Worm (Caenorhabditis elegans) whole organism, early embryonic: ENCODE data around the gene ifet-1.

Experiments used
- B0310.2 ChIP-seq: sonication (generic microtip); optimal IDR thresholded peaks from 2 replicates; lab custom pipeline; 2016; ENCODE audit warnings: mild to moderate bottlenecking, missing genetic modification characterization, missing compliant biosample characterization
- F13C5.2 ChIP-seq: sonication (generic microtip); optimal IDR thresholded peaks from 2 replicates; lab custom pipeline; 2017; ENCODE audit warnings: mild to moderate bottlenecking, missing genetic modification characterization, inconsistent platforms, missing compliant biosample characterization
- aly-1 ChIP-seq: sonication (generic microtip); optimal IDR thresholded peaks from 2 replicates; lab custom pipeline; 2016; ENCODE audit warnings: missing genetic modification characterization, missing compliant biosample characterization
- ama-1 ChIP-seq: fragments of 150-350 bp; optimal IDR thresholded peaks from 2 replicates; lab custom pipeline; 2014
- flt-1 ChIP-seq: fragments of 200-800 bp; sonication (Bioruptor generic); IDR thresholded peaks from 2 replicates; pipeline ENCODE4 v1.3.6; 2022; ENCODE audit warnings: missing genetic modification characterization, missing compliant biosample characterization
- hmbx-1 ChIP-seq: sonication (generic microtip); optimal IDR thresholded peaks from 2 replicates; lab custom pipeline; 2016; ENCODE audit warnings: mild to moderate bottlenecking, missing genetic modification characterization, missing compliant biosample characterization
- hmg-4 ChIP-seq: fragments of 200-800 bp; sonication (Bioruptor generic); optimal IDR thresholded peaks from 2 replicates; lab custom pipeline; 2018; ENCODE audit warnings: mild to moderate bottlenecking, missing genetic modification characterization, missing compliant biosample characterization
- hnd-1 ChIP-seq: sonication (generic microtip); optimal IDR thresholded peaks from 2 replicates; lab custom pipeline; 2016; ENCODE audit warnings: missing genetic modification characterization, missing compliant biosample characterization
- pes-1 ChIP-seq: fragments of 200-800 bp; sonication (Bioruptor generic); IDR thresholded peaks from 2 replicates; pipeline ENCODE4 v1.3.6; 2022; ENCODE audit warnings: missing genetic modification reagents, missing genetic modification characterization, missing compliant biosample characterization
- sea-1 ChIP-seq: fragments of 200-800 bp; sonication (Bioruptor generic); conservative IDR thresholded peaks from 2 replicates; pipeline ENCODE4 v1.3.6; 2022; ENCODE audit warnings: missing genetic modification characterization, missing compliant biosample characterization
- tbx-37 ChIP-seq: fragments of 200-800 bp; sonication (Bioruptor generic); conservative IDR thresholded peaks from 2 replicates; pipeline ENCODE4 v1.3.6; 2022; ENCODE audit warnings: missing genetic modification reagents, missing genetic modification characterization, missing compliant biosample characterization
- tra-4 ChIP-seq: sonication (generic microtip); optimal IDR thresholded peaks from 2 replicates; lab custom pipeline; 2017; ENCODE audit warnings: missing genetic modification characterization, missing compliant biosample characterization

DNA sequence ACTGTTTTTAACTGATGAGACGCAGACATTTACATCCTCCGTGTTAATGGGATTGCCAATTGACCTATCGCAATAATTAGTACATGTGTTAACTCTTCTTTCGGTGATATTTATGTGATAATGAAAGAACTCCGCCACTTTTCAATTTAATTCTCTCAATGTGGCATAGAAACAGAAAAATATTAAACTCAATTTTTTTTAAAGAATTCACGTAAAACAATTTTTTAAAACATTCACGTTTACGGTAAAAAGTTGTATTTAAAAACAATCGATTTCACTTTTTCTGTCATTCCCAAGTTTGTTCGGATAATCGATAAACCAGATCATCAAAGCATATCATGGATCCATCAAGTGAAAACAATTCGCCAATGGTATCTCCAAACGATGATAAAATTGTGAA is 6.1 kb downstream of the ifet-1 start, which contains the start of gene mstr-2:
- TF ChIP-seq hmbx-1 = no peak
- no peak for TF ChIP-seq ama-1 (lab: Kevin White, UChicago)
- no peak for TF ChIP-seq hnd-1 (tag; lab: Kevin White, UChicago)
- TF ChIP-seq aly-1 (tag; lab: Kevin White, UChicago) = no peak
- no peak for TF ChIP-seq hmg-4 (GFP tag; lab: Kevin White, UChicago)
- TF ChIP-seq tbx-37 = no peak
- no peak for TF ChIP-seq flt-1
- TF ChIP-seq pes-1 (GFP tag; lab: Robert Waterston, UW) = no peak
- TF ChIP-seq sea-1 (GFP tag; lab: Robert Waterston, UW) = no peak
- no peak for TF ChIP-seq tra-4 (tag; lab: Kevin White, UChicago)
- no peak for TF ChIP-seq F13C5.2 (tag; lab: Kevin White, UChicago)
- no peak for TF ChIP-seq B0310.2 (tag; lab: Kevin White, UChicago)
